Fruit fly (Drosophila melanogaster): ENCODE data around the gene CG5172.

The CG5172 gene

DNA sequence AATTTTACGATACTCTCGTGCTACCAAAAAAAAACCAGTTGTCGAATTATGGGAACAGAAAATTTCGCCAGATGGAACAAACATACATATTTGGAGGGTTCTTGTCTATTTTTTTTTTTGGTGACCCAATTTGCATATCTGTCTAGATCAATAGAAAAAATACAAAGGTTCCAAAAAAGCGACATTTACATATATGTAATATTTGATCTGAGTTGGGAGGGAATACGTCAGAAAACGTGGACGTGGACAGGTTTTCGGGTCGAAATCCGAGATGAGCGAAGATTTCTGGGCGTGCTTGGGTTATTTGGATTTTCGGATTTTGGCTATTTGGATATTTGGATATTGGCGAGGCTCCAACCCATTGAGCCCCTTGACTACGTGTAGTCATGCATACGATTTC, 16.2 kb upstream of the CG5172 start:
- no peak for TF ChIP-seq CTCF (optimal IDR thresholded peaks at IDR 0.05)
- TF ChIP-seq CG8478 (optimal IDR thresholded peaks at IDR 0.05), result no peak

DNA sequence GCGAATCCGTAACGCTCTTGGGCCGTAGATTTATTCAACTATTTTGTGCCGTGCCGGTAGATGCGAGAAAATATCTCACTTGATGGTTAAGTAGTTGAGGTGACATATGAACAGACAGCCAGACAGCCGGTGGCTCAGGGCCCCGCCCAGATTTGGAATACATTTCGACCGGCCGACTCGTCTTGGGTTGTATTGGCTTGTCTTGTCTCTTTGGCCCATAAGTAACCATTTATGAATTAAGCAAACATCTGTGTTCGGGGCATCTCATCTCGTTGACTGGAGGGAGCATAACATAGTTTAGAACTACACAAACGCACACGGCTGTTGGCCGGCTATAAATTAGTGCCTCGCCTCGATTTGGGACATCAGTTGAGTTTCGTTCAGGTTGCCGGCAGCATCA, 15.2 kb upstream of the CG5172 start, which contains the start of gene CG32564:
TSS of gene CG32564 (plus strand) at position 362 of the 400 bp plus-strand sequence.
- no peak for TF ChIP-seq CTCF (optimal IDR thresholded peaks at IDR 0.05)
- TF ChIP-seq CG8478 (optimal IDR thresholded peaks at IDR 0.05), result no peak

DNA sequence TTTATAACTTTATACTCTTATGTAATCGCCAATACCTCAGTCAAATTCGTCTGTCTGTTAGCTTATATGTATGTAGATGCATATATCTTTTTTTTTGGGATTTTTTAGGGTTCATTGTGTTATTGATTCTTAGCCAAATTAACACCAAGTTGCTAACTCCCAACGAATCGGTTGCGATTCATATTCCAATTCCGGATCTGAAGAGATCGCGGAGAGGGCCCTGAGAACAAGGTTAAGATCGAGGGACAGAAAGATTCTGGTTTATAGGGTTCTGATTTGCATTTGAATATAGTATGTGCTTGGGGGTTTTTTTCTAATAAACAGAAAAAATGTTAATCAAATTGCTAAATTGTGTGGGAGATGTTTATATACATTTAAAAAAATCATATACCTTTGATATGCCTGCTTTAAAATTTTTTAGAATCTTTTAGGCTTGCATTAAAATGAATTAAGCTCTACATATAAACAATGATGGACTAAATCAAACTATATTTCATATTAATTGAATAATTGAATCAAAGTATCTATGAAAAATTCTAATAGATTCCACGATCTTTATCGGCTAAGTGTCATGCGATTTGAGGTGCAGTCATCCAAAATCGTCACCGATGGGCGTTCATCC, 13.3 kb upstream of the CG5172 start, which contains the start of gene CG32563:
TSS of gene CG32563 (plus strand) at position 572 of the 622 bp plus-strand sequence.
- TF ChIP-seq CG8478 (optimal IDR thresholded peaks at IDR 0.05) (no peak), CTCF (optimal IDR thresholded peaks at IDR 0.05) (no peak)

dm6 chrX:17209897-17210296, 11.3 kb upstream of the CG5172 start, which contains the start of gene CG12995:
Gene CG12995 (minus strand): TSS chrX:17209997.
- TF ChIP-seq CG8478 (optimal IDR thresholded peaks at IDR 0.05), result no peak
- no peak for TF ChIP-seq CTCF (optimal IDR thresholded peaks at IDR 0.05)

- no peak for TF ChIP-seq CG8478 (optimal IDR thresholded peaks at IDR 0.05)
- TF ChIP-seq CTCF (optimal IDR thresholded peaks at IDR 0.05), result no peak
These were observed 9.2 kb upstream of the CG5172 start, which contains the start of gene CG18258 for dm6 chrX:17212007-17212406. Gene CG18258 (plus strand): TSS chrX:17212307.

- TF ChIP-seq CTCF (optimal IDR thresholded peaks at IDR 0.05) (no peak), CG8478 (optimal IDR thresholded peaks at IDR 0.05) (no peak)
These were observed 6.2 kb upstream of the CG5172 start, which contains the start of gene CG5162 for dm6 chrX:17215004-17215403. Gene CG5162 (plus strand): TSS chrX:17215304.

DNA sequence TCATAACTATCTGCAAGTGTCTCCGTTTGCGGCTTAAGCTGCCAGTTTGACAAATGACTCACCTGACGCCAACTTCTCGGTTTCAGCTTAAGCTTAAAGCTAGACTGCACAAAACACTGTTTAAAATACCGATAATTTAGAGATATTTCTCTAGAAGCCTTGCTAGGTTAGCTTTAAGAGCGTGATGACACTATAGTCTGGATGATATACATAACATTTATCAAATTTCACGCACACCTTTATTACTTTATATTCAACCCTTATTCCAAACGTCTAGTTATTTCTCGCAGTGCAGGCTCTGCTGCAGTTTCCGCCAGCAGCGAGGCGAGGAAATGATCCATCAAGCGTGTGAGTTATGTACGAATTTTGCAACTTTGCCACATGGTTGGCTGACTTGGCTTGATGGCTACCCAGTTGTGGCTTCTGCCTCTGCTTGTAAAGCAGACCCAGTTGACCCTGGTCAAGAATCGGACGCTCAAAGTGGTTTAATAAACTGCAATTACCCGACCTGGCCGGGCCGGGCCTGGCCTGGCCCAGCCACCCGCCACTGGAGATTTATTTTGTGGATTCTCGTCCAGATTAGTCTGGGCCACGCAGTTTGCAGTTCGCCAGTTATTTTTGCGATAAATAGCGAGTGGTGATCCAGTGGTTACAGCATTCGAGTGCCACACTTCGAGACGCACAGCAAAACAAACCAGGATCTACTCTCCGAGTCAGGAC, 2.9 kb upstream of the CG5172 start, which contains the start of gene CG12998:
TSS of gene CG12998 (plus strand) at position 436 of the 720 bp plus-strand sequence.
- no peak for TF ChIP-seq CTCF (optimal IDR thresholded peaks at IDR 0.05)
- TF ChIP-seq CG8478 (optimal IDR thresholded peaks at IDR 0.05), result no peak

DNA sequence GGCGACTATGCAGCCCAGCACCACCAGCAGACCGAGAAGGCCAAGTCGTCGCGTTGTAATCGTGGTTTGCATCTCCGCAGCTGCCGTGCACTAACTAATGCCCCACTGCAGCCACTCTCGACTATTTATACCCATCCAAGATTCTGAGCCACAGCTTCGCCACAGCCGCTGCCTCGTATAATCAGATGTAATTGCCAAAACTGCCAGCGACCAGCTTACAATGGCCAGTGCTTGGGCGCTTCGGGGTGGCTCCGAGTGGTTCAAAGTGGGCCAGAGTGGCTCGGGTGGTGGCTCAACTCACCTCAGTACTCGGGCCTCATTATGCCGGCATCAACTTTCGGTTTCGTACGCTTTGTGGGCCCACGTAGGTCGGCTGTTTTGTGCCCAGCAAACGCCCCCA, 2.5 kb downstream of the CG5172 start, which contains the start of gene CG34327:
TSS of gene CG34327 (minus strand) at position 101 of the 400 bp plus-strand sequence.
- no peak for TF ChIP-seq CG8478 (optimal IDR thresholded peaks at IDR 0.05)
- TF ChIP-seq CTCF (optimal IDR thresholded peaks at IDR 0.05), result no peak

DNA sequence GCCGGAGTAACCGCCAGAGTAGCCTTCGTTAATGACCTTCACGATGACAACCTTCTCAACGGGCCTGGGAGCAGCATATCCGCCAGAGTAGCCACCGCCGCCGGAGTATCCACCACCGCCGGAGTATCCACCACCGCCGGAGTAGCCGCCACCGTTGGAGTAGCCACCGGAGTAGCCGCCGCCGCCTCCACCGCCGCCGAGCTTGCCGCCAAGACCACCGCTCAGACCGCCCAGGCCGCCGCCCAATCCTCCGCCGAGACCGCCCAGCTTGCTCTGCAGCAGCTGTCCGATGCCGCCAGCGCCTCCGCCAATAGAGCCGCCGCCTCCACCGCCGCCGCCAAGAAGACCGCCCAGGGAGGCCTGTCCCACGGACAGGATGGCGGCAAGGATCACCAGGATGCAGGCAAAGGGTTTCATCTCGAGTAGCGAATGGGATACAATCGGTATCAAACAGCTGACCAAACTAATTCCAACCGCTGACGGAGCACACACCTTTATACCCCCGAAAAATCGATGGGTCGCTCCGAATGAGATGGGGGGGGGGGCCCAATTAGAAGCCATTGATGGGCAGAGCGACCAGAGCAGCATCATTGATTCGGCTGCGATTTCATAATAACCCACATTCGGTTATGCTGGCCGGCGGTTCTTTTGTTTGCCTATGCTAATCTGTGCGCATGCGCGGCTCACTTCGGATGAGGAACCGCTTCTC, 4.9 kb downstream of the CG5172 start:
- TF ChIP-seq CG8478 (optimal IDR thresholded peaks at IDR 0.05) (no peak), CTCF (optimal IDR thresholded peaks at IDR 0.05) (no peak)

- TF ChIP-seq CTCF (optimal IDR thresholded peaks at IDR 0.05) (no peak), CG8478 (optimal IDR thresholded peaks at IDR 0.05) (no peak)
These were observed 5.4 kb downstream of the CG5172 start, which contains the start of gene CG10598 for dm6 chrX:17226681-17227019. Gene CG10598 (minus strand): TSS chrX:17226867.

DNA sequence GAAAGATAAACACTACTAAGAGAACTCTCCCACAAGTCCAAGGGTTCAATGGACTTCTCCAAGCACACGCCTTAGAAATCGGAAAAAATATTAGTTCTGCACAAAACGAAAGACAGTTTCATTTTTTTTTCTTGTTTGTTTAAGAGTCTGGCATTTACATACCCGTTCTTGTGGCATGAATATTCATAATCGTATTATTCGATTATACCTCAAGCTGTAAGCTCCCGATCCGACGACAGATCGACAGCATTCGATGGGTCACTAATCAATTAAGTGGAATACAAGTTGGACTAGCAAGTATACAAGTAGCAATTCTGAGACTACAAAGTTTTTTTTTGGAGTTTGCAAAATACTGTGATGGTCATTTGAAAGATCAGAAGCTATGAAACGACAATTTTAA, 6.2 kb downstream of the CG5172 start:
- TF ChIP-seq CTCF (optimal IDR thresholded peaks at IDR 0.05) (no peak), CG8478 (optimal IDR thresholded peaks at IDR 0.05) (no peak)

- TF ChIP-seq CTCF (optimal IDR thresholded peaks at IDR 0.05), result peak; percentile 51 to 62
- no peak for TF ChIP-seq CG8478 (optimal IDR thresholded peaks at IDR 0.05)
These were observed 8.4 kb downstream of the CG5172 start for dm6 chrX:17229475-17230169.

dm6 chrX:17230944-17231343, 9.7 kb downstream of the CG5172 start, which contains the start of gene CG10597:
Gene CG10597 (minus strand): TSS chrX:17231044.
- no peak for TF ChIP-seq CTCF (optimal IDR thresholded peaks at IDR 0.05)
- TF ChIP-seq CG8478 (optimal IDR thresholded peaks at IDR 0.05), result no peak

- TF ChIP-seq CG8478 (optimal IDR thresholded peaks at IDR 0.05) (no peak), CTCF (optimal IDR thresholded peaks at IDR 0.05) (no peak)
These were observed 11.4 kb downstream of the CG5172 start, which contains the start of gene f for dm6 chrX:17232642-17233041. Gene f (plus strand): TSS chrX:17232942.

Measured in S2 (cell line).